Fruit fly (Drosophila melanogaster): ENCODE measurements around the gene CG46514.
"Not testable (repeated sequence)": the region's sequence is repeated elsewhere in the genome, so short reads cannot be mapped to it uniquely, and the experiment has no call there.

DNA sequence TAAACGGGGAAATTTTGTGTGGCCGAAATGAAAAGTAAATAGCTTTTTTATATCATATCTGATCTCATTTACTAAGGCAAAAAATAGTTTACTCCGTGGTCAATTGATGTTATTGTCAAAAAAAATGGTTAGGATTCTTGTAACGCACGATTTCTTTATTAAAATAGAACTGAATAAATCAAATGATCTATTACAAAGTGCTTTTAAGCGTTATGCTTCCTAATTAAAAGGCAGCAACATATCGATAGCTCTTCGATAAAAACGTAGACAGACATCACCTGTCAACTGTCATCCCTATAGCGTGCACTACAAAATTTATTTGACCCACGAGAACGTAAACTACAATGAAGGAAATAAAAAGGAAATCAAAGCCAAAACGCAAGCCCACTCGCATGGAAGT lies 39.3 kb downstream of the CG46514 start, which contains the start of gene CG46520:
- TF ChIP-seq CG4424, CG6813, NK7.1 (GFP tag; optimal IDR thresholded peaks at IDR 0.05): not testable (repeated sequence)

All from whole organism, embryonic.